Worm (Caenorhabditis elegans) whole organism, L1 larva: ENCODE measurements around the gene unc-93.

Experiments used
- C16A3.4 ChIP-seq: fragments of 150-350 bp; optimal IDR thresholded peaks from 2 replicates; lab custom pipeline; 2014; ENCODE audit warnings: missing biosample characterization, missing genetic modification characterization
- C34B4.2 ChIP-seq: sonication (generic microtip); optimal IDR thresholded peaks from 2 replicates; lab custom pipeline; 2017; ENCODE audit warnings: mild to moderate bottlenecking, missing genetic modification characterization, missing compliant biosample characterization
- aly-2 ChIP-seq: fragments of 150-350 bp; optimal IDR thresholded peaks from 2 replicates; lab custom pipeline; 2014; ENCODE audit warnings: missing biosample characterization, missing genetic modification characterization
- ama-1 ChIP-seq: fragments of 150-350 bp; optimal IDR thresholded peaks from 2 replicates; lab custom pipeline; 2014
- blmp-1 ChIP-seq: fragments of 150-350 bp; optimal IDR thresholded peaks from 2 replicates; lab custom pipeline; 2014; ENCODE audit warnings: missing biosample characterization, missing genetic modification characterization
- ceh-8 ChIP-seq: fragments of 200-800 bp; sonication (Bioruptor generic); optimal IDR thresholded peaks from 2 replicates; lab custom pipeline; 2018; ENCODE audit warnings: mild to moderate bottlenecking, missing genetic modification characterization, moderate library complexity, missing compliant biosample characterization
- ceh-82 ChIP-seq, 3 experiments: fragments of 150-350 bp in 1 of 3; sonication (generic microtip) in 2 of 3; optimal IDR thresholded peaks; 2 replicates each; lab custom pipeline; 2014 to 2017; ENCODE audit warnings: missing biosample characterization in 3 of 3, missing genetic modification characterization in 3 of 3
- ces-1 ChIP-seq: fragments of 150-350 bp; optimal IDR thresholded peaks from 2 replicates; lab custom pipeline; 2014; ENCODE audit warnings: missing biosample characterization, missing genetic modification reagents, missing genetic modification characterization
- dpl-1 ChIP-seq, 3 experiments: fragments of 150-350 bp in 2 of 3; sonication (generic microtip) in 1 of 3; optimal IDR thresholded peaks; 2 replicates each; lab custom pipeline; 2014 to 2017; ENCODE audit warnings: missing biosample characterization in 3 of 3, missing genetic modification characterization in 3 of 3, missing genetic modification reagents in 3 of 3
- dsc-1 ChIP-seq: sonication (generic microtip); optimal IDR thresholded peaks from 2 replicates; lab custom pipeline; 2016; ENCODE audit warnings: mild to moderate bottlenecking, missing genetic modification characterization, missing compliant biosample characterization
- efl-1 ChIP-seq, 4 experiments: fragments of 150-350 bp; optimal IDR thresholded peaks in 3 of 4; peaks in 1 of 4; 1 replicate in 1 of 4; 2 replicates in 3 of 4; lab custom pipeline; 2014; ENCODE audit warnings: missing biosample characterization in 2 of 4, missing genetic modification characterization in 2 of 4, missing genetic modification reagents in 2 of 4
- efl-3 ChIP-seq: fragments of 200-800 bp; sonication (Bioruptor generic); optimal IDR thresholded peaks from 2 replicates; lab custom pipeline; 2018; ENCODE audit warnings: mild to moderate bottlenecking, missing genetic modification characterization, missing compliant biosample characterization
- egl-13 ChIP-seq: sonication (generic microtip); optimal IDR thresholded peaks from 2 replicates; lab custom pipeline; 2016; ENCODE audit warnings: missing genotype, missing genetic modification reagents, missing genetic modification characterization, missing compliant biosample characterization
- elt-3 ChIP-seq, 6 experiments: fragments of 150-350 bp in 1 of 6; sonication (generic microtip); optimal IDR thresholded peaks; 2 replicates each; lab custom pipeline; 2017 to 2018; ENCODE audit warnings: missing biosample characterization in 6 of 6, missing genetic modification characterization in 6 of 6, inconsistent platforms in 1 of 6
- fkh-10 ChIP-seq: sonication (generic microtip); optimal IDR thresholded peaks from 2 replicates; lab custom pipeline; 2017; ENCODE audit warnings: missing biosample characterization, missing genetic modification reagents, missing genetic modification characterization
- fkh-8 ChIP-seq: sonication (generic microtip); optimal IDR thresholded peaks from 2 replicates; lab custom pipeline; 2016; ENCODE audit warnings: mild to moderate bottlenecking, missing genetic modification characterization, missing compliant biosample characterization
- fos-1 ChIP-seq: fragments of 150-350 bp; optimal IDR thresholded peaks from 2 replicates; lab custom pipeline; 2014; ENCODE audit warnings: missing biosample characterization, missing genetic modification characterization
- grh-1 ChIP-seq: fragments of 200-800 bp; sonication (Bioruptor generic); IDR thresholded peaks from 2 replicates; pipeline ENCODE4 v1.3.6; 2022; ENCODE audit warnings: missing genetic modification reagents, missing genetic modification characterization, missing compliant biosample characterization
- hlh-4 ChIP-seq: sonication (generic microtip); optimal IDR thresholded peaks from 2 replicates; lab custom pipeline; 2016; ENCODE audit warnings: mild to moderate bottlenecking, missing genetic modification characterization, missing compliant biosample characterization
- hpl-2 ChIP-seq: fragments of 150-350 bp; optimal IDR thresholded peaks from 2 replicates; lab custom pipeline; 2014; ENCODE audit warnings: missing biosample characterization, missing genetic modification reagents, missing genetic modification characterization
- lin-13 ChIP-seq: fragments of 150-350 bp; optimal IDR thresholded peaks from 2 replicates; lab custom pipeline; 2014; ENCODE audit warnings: missing biosample characterization, missing genetic modification reagents, missing genetic modification characterization
- lin-14 ChIP-seq: fragments of 200-800 bp; sonication (Bioruptor generic); optimal IDR thresholded peaks from 2 replicates; lab custom pipeline; 2018; ENCODE audit warnings: mild to moderate bottlenecking, missing genetic modification characterization, moderate library complexity, missing compliant biosample characterization
- lin-15B ChIP-seq: fragments of 150-350 bp; sonication (generic microtip); optimal IDR thresholded peaks from 3 replicates; lab custom pipeline; 2014; ENCODE audit warnings: missing biosample characterization, missing genetic modification characterization
- lin-35 ChIP-seq, 2 experiments: fragments of 150-350 bp; optimal IDR thresholded peaks; 2 replicates each; lab custom pipeline; 2014; ENCODE audit warnings: missing biosample characterization in 2 of 2, missing genetic modification characterization in 2 of 2, missing genetic modification reagents in 2 of 2
- lir-3 ChIP-seq: sonication (generic microtip); optimal IDR thresholded peaks from 2 replicates; lab custom pipeline; 2016; ENCODE audit warnings: mild to moderate bottlenecking, missing genetic modification characterization, moderate library complexity, missing compliant biosample characterization; ENCODE audit not compliant: poor library complexity
- mef-2 ChIP-seq: fragments of 150-350 bp; optimal IDR thresholded peaks from 2 replicates; lab custom pipeline; 2014; ENCODE audit warnings: missing biosample characterization, missing genetic modification characterization
- mep-1 ChIP-seq: fragments of 150-350 bp; optimal IDR thresholded peaks from 2 replicates; lab custom pipeline; 2014; ENCODE audit warnings: missing biosample characterization, missing genetic modification characterization
- nhr-11 ChIP-seq: fragments of 150-350 bp; optimal IDR thresholded peaks from 2 replicates; lab custom pipeline; 2014; ENCODE audit warnings: missing biosample characterization, missing genetic modification characterization
- nhr-12 ChIP-seq: sonication (generic microtip); optimal IDR thresholded peaks from 2 replicates; lab custom pipeline; 2017; ENCODE audit warnings: missing biosample characterization, missing genetic modification characterization
- nhr-20 ChIP-seq: sonication (generic microtip); optimal IDR thresholded peaks from 2 replicates; lab custom pipeline; 2016; ENCODE audit warnings: mild to moderate bottlenecking, missing genetic modification characterization, missing compliant biosample characterization
- nhr-71 ChIP-seq: sonication (generic microtip); optimal IDR thresholded peaks from 2 replicates; lab custom pipeline; 2016; ENCODE audit warnings: mild to moderate bottlenecking, missing genetic modification characterization, moderate library complexity, missing compliant biosample characterization
- nhr-77 ChIP-seq: fragments of 150-350 bp; optimal IDR thresholded peaks from 2 replicates; lab custom pipeline; 2014; ENCODE audit warnings: missing biosample characterization, missing genetic modification characterization
- nhr-85 ChIP-seq: sonication (generic microtip); peaks from one replicate; lab custom pipeline; 2016; ENCODE audit warnings: missing genetic modification characterization, inconsistent platforms, missing compliant biosample characterization
- pag-3 ChIP-seq: sonication (generic microtip); optimal IDR thresholded peaks from 2 replicates; lab custom pipeline; 2017; ENCODE audit warnings: missing genetic modification characterization, mild to moderate bottlenecking, missing compliant biosample characterization, antibody characterized with exemption, borderline replicate concordance; ENCODE audit not compliant: insufficient read depth
- pax-3 ChIP-seq: fragments of 200-800 bp; sonication (Bioruptor generic); optimal IDR thresholded peaks from 2 replicates; lab custom pipeline; 2018; ENCODE audit warnings: mild to moderate bottlenecking, missing genetic modification characterization, moderate library complexity, missing compliant biosample characterization
- skn-1 ChIP-seq: fragments of 150-350 bp; optimal IDR thresholded peaks from 2 replicates; lab custom pipeline; 2014; ENCODE audit warnings: missing biosample characterization, missing genetic modification characterization
- snpc-4 ChIP-seq: fragments of 150-350 bp; optimal IDR thresholded peaks from 2 replicates; lab custom pipeline; 2014; ENCODE audit warnings: missing biosample characterization, missing genetic modification characterization
- swsn-7 ChIP-seq: sonication (generic microtip); optimal IDR thresholded peaks from 2 replicates; lab custom pipeline; 2016; ENCODE audit warnings: missing genetic modification characterization, missing compliant biosample characterization
- tbx-2 ChIP-seq: sonication (generic microtip); optimal IDR thresholded peaks from 2 replicates; lab custom pipeline; 2016; ENCODE audit warnings: missing genetic modification characterization, missing compliant biosample characterization
- unc-130 ChIP-seq: fragments of 150-350 bp; optimal IDR thresholded peaks from 2 replicates; lab custom pipeline; 2017; ENCODE audit warnings: missing biosample characterization, missing genetic modification characterization, inconsistent platforms
- unc-30 ChIP-seq: sonication (generic microtip); optimal IDR thresholded peaks from 2 replicates; lab custom pipeline; 2017; ENCODE audit warnings: missing biosample characterization, missing genetic modification characterization
- unc-86 ChIP-seq: sonication (generic microtip); optimal IDR thresholded peaks from 2 replicates; lab custom pipeline; 2016; ENCODE audit warnings: missing genetic modification characterization, missing compliant biosample characterization
- zag-1 ChIP-seq: fragments of 150-350 bp; optimal IDR thresholded peaks from 2 replicates; lab custom pipeline; 2014; ENCODE audit warnings: missing biosample characterization, missing genetic modification characterization
- zip-4 ChIP-seq: fragments of 200-800 bp; sonication (Bioruptor generic); optimal IDR thresholded peaks from 2 replicates; lab custom pipeline; 2018; ENCODE audit warnings: mild to moderate bottlenecking, missing genetic modification characterization, moderate library complexity, missing compliant biosample characterization
- ztf-4 ChIP-seq: fragments of 150-350 bp; optimal IDR thresholded peaks from 2 replicates; lab custom pipeline; 2014; ENCODE audit warnings: missing biosample characterization, missing genetic modification characterization

The unc-93 gene

DNA sequence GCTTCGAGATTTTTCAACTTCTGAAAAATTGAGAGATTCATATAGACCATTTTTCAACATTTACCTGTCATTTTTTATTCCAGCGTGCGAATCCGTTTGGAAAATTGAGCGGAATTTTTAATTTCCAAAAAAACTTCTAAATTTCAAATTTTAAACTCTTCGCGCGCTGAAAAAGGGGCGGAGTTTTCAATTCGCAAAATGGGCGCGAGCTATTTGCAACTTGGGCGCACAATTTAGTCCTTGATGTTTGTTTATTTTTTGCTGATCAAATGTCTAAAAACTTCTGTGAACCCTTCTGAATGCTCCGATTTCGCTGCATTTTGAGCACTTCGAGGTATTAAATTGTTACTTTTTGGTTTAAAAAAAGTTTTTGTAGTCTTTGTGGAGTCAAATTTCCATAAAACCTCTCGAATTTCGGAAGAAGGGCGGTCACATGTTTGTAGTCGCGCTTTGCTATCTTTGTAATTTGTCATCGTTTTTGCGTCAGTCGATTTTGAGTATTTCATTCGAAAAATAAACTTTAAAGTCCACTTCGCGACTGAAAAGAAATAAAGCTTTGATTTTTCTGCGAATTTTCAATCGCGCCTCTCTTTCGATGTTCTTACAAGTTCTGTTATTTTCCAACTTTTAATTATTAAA lies 6.6 kb downstream of the unc-93 start, which contains the start of the genes madf-8 and gsr-1 (continued):
- TF ChIP-seq nhr-71 (tag; lab: Kevin White, UChicago) (peak; percentile 75), nhr-12 (tag; lab: Kevin White, UChicago) (no peak)

DNA sequence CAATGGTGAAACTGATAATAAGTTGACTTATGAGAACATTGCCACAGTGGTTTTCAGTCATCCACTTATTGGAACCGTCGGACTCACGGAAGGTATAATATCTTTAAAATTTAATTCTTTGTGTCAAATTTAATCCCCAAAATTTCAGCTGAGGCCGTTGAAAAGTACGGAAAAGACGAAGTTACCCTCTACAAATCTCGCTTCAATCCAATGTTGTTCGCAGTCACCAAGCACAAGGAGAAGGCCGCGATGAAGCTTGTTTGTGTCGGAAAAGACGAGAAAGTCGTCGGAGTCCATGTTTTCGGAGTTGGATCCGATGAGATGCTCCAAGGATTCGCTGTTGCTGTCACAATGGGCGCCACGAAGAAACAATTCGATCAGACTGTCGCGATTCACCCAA lies 8.3 kb downstream of the unc-93 start:
- TF ChIP-seq ztf-4 (tag; lab: Kevin White, UChicago): no peak
- no peak for TF ChIP-seq fkh-10 (GFP tag; lab: Kevin White, UChicago)
- no peak for TF ChIP-seq nhr-11
- TF ChIP-seq ama-1: no peak
- no peak for TF ChIP-seq pax-3 (tag; lab: Kevin White, UChicago)
- TF ChIP-seq dpl-1 (GFP tag; optimal IDR thresholded peaks at IDR 0.05; lab: Kevin White, UChicago): no peak
- TF ChIP-seq hpl-2: no peak
- TF ChIP-seq unc-86 (tag; lab: Kevin White, UChicago): no peak
- no peak for TF ChIP-seq grh-1 (GFP tag; lab: Robert Waterston, UW)
- no peak for TF ChIP-seq swsn-7 (tag; lab: Kevin White, UChicago)
- TF ChIP-seq zag-1 (tag; lab: Kevin White, UChicago): no peak
- no peak for TF ChIP-seq elt-3 (tag; optimal IDR thresholded peaks at IDR 0.05; lab: Kevin White, UChicago)
- TF ChIP-seq lin-13: no peak
- TF ChIP-seq lin-15B (tag; lab: Kevin White, UChicago): no peak
- no peak for TF ChIP-seq fkh-8 (tag; lab: Kevin White, UChicago)
- no peak for TF ChIP-seq ceh-8
- no peak for TF ChIP-seq C34B4.2
- TF ChIP-seq hlh-4: no peak
- no peak for TF ChIP-seq lir-3

ce11 chrIII:3652964-3653363 lies 8.8 kb downstream of the unc-93 start:
- TF ChIP-seq fos-1 (tag; lab: Kevin White, UChicago) (no peak), nhr-85 (tag; lab: Kevin White, UChicago) (peak; percentile 11), dsc-1 (tag; lab: Kevin White, UChicago) (no peak)

- TF ChIP-seq skn-1 (no peak), zip-4 (peak; percentile 77)
These were observed 13.3 kb downstream of the unc-93 start, which contains the start of gene C46F11.5 for ce11 chrIII:3657479-3657878. TSS of gene C46F11.5 (minus strand) at chrIII:3657606.

ce11 chrIII:3664224-3664623 lies 20.0 kb downstream of the unc-93 start, which contains the start of gene C46F11.4:
TSS of gene C46F11.4 (minus strand) at chrIII:3664304.
- TF ChIP-seq fos-1 (tag; lab: Kevin White, UChicago) (no peak), snpc-4 (tag; lab: Kevin White, UChicago) (peak; percentile 19), lin-35 (GFP tag; optimal IDR thresholded peaks at IDR 0.05; lab: Kevin White, UChicago) (peak in 1 of 2 experiments; percentile 50), aly-2 (no peak), mep-1 (tag; lab: Kevin White, UChicago) (peak; percentile 52), egl-13 (tag; lab: Kevin White, UChicago) (peak; percentile 2), grh-1 (GFP tag; lab: Robert Waterston, UW) (no peak), ceh-82 (tag; optimal IDR thresholded peaks at IDR 0.05; lab: Kevin White, UChicago) (peak; percentile 4 to 47 (median 33)), blmp-1 (tag; lab: Kevin White, UChicago) (peak; percentile 3), unc-130 (peak; percentile 23), mef-2 (no peak), lin-14 (GFP tag; lab: Kevin White, UChicago) (no peak), unc-30 (tag; lab: Kevin White, UChicago) (no peak), nhr-77 (tag; lab: Kevin White, UChicago) (no peak), nhr-71 (tag; lab: Kevin White, UChicago) (peak; percentile 60), C16A3.4 (tag; lab: Kevin White, UChicago) (peak; percentile 51), skn-1 (peak; percentile 25), tbx-2 (tag; lab: Kevin White, UChicago) (peak; percentile 51), efl-1 (optimal IDR thresholded peaks at IDR 0.05; lab: Kevin White, UChicago) (peak; percentile 6 to 48), efl-1 (GFP tag; optimal IDR thresholded peaks at IDR 0.05 in 1 of 2; lab: Kevin White, UChicago) (peak; percentile 34 to 94), lin-15B (tag; lab: Kevin White, UChicago) (peak; percentile 3), nhr-85 (tag; lab: Kevin White, UChicago) (peak; percentile 41), nhr-20 (peak; percentile 54), pag-3 (tag; lab: Kevin White, UChicago) (no peak), ces-1 (GFP tag; lab: Kevin White, UChicago) (no peak), efl-3 (GFP tag; lab: Kevin White, UChicago) (no peak), unc-86 (tag; lab: Kevin White, UChicago) (peak; percentile 8)
